Worm (Caenorhabditis elegans) whole organism, early embryonic: ENCODE results near the gene gln-3.

Source experiments
- B0310.2 ChIP-seq: sonication (generic microtip); optimal IDR thresholded peaks from 2 replicates; lab custom pipeline; 2016; ENCODE audit warnings: mild to moderate bottlenecking, missing genetic modification characterization, missing compliant biosample characterization
- F13C5.2 ChIP-seq: sonication (generic microtip); optimal IDR thresholded peaks from 2 replicates; lab custom pipeline; 2017; ENCODE audit warnings: mild to moderate bottlenecking, missing genetic modification characterization, inconsistent platforms, missing compliant biosample characterization
- aly-1 ChIP-seq: sonication (generic microtip); optimal IDR thresholded peaks from 2 replicates; lab custom pipeline; 2016; ENCODE audit warnings: missing genetic modification characterization, missing compliant biosample characterization
- ama-1 ChIP-seq: fragments of 150-350 bp; optimal IDR thresholded peaks from 2 replicates; lab custom pipeline; 2014
- ceh-13 ChIP-seq: fragments of 200-800 bp; sonication (Bioruptor generic); optimal IDR thresholded peaks from 2 replicates; lab custom pipeline; 2018; ENCODE audit warnings: mild to moderate bottlenecking, missing genetic modification characterization, missing compliant biosample characterization
- ceh-36 ChIP-seq: sonication (generic microtip); optimal IDR thresholded peaks from 2 replicates; lab custom pipeline; 2016; ENCODE audit warnings: missing genetic modification characterization, inconsistent platforms, missing compliant biosample characterization
- ets-7 ChIP-seq: sonication (generic microtip); optimal IDR thresholded peaks from 2 replicates; lab custom pipeline; 2016; ENCODE audit warnings: missing genotype, missing genetic modification characterization, missing compliant biosample characterization
- flt-1 ChIP-seq: fragments of 200-800 bp; sonication (Bioruptor generic); IDR thresholded peaks from 2 replicates; pipeline ENCODE4 v1.3.6; 2022; ENCODE audit warnings: missing genetic modification characterization, missing compliant biosample characterization
- hmbx-1 ChIP-seq: sonication (generic microtip); optimal IDR thresholded peaks from 2 replicates; lab custom pipeline; 2016; ENCODE audit warnings: mild to moderate bottlenecking, missing genetic modification characterization, missing compliant biosample characterization
- hmg-4 ChIP-seq: fragments of 200-800 bp; sonication (Bioruptor generic); optimal IDR thresholded peaks from 2 replicates; lab custom pipeline; 2018; ENCODE audit warnings: mild to moderate bottlenecking, missing genetic modification characterization, missing compliant biosample characterization
- hnd-1 ChIP-seq: sonication (generic microtip); optimal IDR thresholded peaks from 2 replicates; lab custom pipeline; 2016; ENCODE audit warnings: missing genetic modification characterization, missing compliant biosample characterization
- pes-1 ChIP-seq: fragments of 200-800 bp; sonication (Bioruptor generic); IDR thresholded peaks from 2 replicates; pipeline ENCODE4 v1.3.6; 2022; ENCODE audit warnings: missing genetic modification reagents, missing genetic modification characterization, missing compliant biosample characterization
- scrt-1 ChIP-seq: fragments of 200-800 bp; sonication (Bioruptor generic); IDR thresholded peaks from 2 replicates; pipeline ENCODE4 v1.3.6; 2022; ENCODE audit warnings: missing genetic modification characterization, missing compliant biosample characterization
- sea-1 ChIP-seq: fragments of 200-800 bp; sonication (Bioruptor generic); conservative IDR thresholded peaks from 2 replicates; pipeline ENCODE4 v1.3.6; 2022; ENCODE audit warnings: missing genetic modification characterization, missing compliant biosample characterization
- tbx-11 ChIP-seq: fragments of 200-800 bp; sonication (Bioruptor generic); IDR thresholded peaks from 2 replicates; pipeline ENCODE4 v1.3.6; 2022; ENCODE audit warnings: missing genetic modification characterization, missing compliant biosample characterization
- tbx-37 ChIP-seq: fragments of 200-800 bp; sonication (Bioruptor generic); conservative IDR thresholded peaks from 2 replicates; pipeline ENCODE4 v1.3.6; 2022; ENCODE audit warnings: missing genetic modification reagents, missing genetic modification characterization, missing compliant biosample characterization
- tra-4 ChIP-seq: sonication (generic microtip); optimal IDR thresholded peaks from 2 replicates; lab custom pipeline; 2017; ENCODE audit warnings: missing genetic modification characterization, missing compliant biosample characterization

The gln-3 gene

DNA sequence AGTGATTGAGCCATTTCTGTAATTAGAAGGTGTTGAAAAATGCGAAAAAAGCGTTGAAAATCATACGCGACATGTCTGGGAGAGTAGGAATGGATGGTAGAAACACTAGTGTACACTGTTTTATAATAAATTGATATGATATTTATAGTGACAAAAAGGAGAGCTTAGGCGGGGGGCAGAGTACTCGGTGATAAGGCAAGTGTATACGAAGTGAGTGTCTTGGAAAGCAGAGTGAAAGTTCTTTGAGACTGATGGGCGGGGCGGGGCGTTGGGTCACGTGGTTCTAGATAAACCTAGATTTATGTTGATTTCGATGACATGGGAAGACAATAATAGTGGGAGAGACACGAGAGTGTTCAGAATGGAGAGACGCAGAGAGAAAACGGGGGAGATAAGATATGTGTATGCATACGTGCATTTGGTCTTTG, at the start of gene gln-3:
Gene gln-3, minus strand, starts transcription at position 73 of the 428 bp plus-strand sequence.
- TF ChIP-seq ama-1 (lab: Kevin White, UChicago) (no peak), ceh-36 (tag; lab: Kevin White, UChicago) (no peak), ets-7 (tag; lab: Kevin White, UChicago) (no peak), sea-1 (GFP tag; lab: Robert Waterston, UW) (no peak)

DNA sequence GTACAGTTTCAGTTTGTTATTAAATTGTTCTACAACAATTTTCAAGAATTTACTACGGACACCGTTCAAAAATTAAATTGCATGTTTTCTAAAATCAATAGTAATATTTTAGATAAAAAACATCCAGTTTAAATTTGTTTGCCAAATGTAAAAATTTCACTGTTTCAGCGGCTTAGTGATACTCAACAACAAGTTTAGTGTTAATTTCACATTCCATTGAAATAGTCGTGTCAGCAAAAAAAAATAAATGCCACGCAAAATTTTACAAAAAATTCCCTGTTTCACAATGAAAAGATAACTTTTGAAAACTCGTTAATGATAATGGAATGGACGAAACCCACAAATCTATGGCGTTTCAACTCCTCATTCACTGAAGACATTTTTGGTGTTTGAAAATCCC, 45.7 kb upstream of the gln-3 start:
- TF ChIP-seq ets-7 (tag; lab: Kevin White, UChicago) = no peak
- no peak for TF ChIP-seq B0310.2
- no peak for TF ChIP-seq hmbx-1 (tag; lab: Kevin White, UChicago)
- no peak for TF ChIP-seq scrt-1
- no peak for TF ChIP-seq hnd-1 (tag; lab: Kevin White, UChicago)
- no peak for TF ChIP-seq flt-1 (GFP tag; lab: Robert Waterston, UW)
- TF ChIP-seq pes-1 = no peak
- no peak for TF ChIP-seq tbx-37 (GFP tag; lab: Robert Waterston, UW)
- no peak for TF ChIP-seq sea-1 (GFP tag; lab: Robert Waterston, UW)
- no peak for TF ChIP-seq ceh-13
- no peak for TF ChIP-seq ama-1 (lab: Kevin White, UChicago)
- TF ChIP-seq F13C5.2 (tag; lab: Kevin White, UChicago) = no peak
- TF ChIP-seq tra-4 = no peak
- TF ChIP-seq tbx-11 (GFP tag; lab: Robert Waterston, UW) = no peak
- TF ChIP-seq ceh-36 (tag; lab: Kevin White, UChicago) = no peak

DNA sequence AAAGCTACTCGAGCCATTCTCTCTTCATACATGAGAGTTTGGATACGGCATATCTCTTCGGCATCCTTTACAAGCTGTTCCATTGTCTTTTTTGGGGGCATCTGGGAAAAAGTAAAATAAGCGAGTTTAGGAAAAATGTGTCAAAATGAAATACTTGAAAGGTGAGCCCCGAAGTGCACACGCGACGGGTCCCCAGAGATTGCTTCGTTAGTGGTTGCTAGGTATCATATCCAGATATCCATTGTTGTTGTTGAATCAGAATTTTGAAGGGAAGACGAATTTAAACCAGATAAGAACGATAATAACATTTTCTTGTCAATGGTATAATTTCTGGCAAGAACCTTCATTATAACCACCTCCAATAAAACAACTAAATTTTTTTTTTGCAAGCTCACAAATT, 40.4 kb upstream of the gln-3 start, which contains the start of gene H25K10.2:
Gene H25K10.2, minus strand, starts transcription at position 101 of the 400 bp plus-strand sequence.
- TF ChIP-seq tra-4 (no peak), aly-1 (tag; lab: Kevin White, UChicago) (no peak), hmbx-1 (tag; lab: Kevin White, UChicago) (no peak), sea-1 (GFP tag; lab: Robert Waterston, UW) (no peak), ama-1 (lab: Kevin White, UChicago) (no peak), ets-7 (tag; lab: Kevin White, UChicago) (no peak), F13C5.2 (tag; lab: Kevin White, UChicago) (no peak), scrt-1 (no peak), hnd-1 (tag; lab: Kevin White, UChicago) (no peak), tbx-37 (GFP tag; lab: Robert Waterston, UW) (no peak), hmg-4 (GFP tag; lab: Kevin White, UChicago) (no peak), pes-1 (no peak), ceh-36 (tag; lab: Kevin White, UChicago) (no peak), ceh-13 (no peak), tbx-11 (GFP tag; lab: Robert Waterston, UW) (no peak), flt-1 (GFP tag; lab: Robert Waterston, UW) (no peak)

DNA sequence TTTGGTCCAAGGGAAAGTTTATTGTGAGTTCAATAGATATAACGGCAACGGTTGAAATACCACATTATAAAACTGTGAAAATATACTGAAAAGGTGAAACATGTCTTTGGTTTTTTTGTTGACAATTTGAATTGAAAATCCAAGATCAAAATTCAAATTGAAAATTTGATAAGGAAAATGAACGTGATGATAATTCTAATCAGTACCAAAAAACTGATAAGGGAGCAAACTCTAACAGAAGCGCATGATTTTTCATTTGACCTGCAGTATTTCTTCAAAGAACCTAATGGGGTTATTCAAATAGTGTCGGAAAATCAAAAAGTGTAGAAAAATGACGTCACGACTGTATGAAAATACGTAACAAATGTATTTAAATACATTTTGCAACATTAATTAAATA, 32.9 kb upstream of the gln-3 start:
- TF ChIP-seq flt-1 (GFP tag; lab: Robert Waterston, UW) = no peak
- no peak for TF ChIP-seq ama-1 (lab: Kevin White, UChicago)
- no peak for TF ChIP-seq tra-4
- TF ChIP-seq B0310.2 = no peak
- TF ChIP-seq tbx-11 (GFP tag; lab: Robert Waterston, UW) = no peak
- TF ChIP-seq hmbx-1 (tag; lab: Kevin White, UChicago) = no peak
- TF ChIP-seq scrt-1 = no peak
- TF ChIP-seq ets-7 (tag; lab: Kevin White, UChicago) = no peak
- no peak for TF ChIP-seq hmg-4 (GFP tag; lab: Kevin White, UChicago)
- TF ChIP-seq sea-1 (GFP tag; lab: Robert Waterston, UW) = no peak
- no peak for TF ChIP-seq F13C5.2 (tag; lab: Kevin White, UChicago)
- no peak for TF ChIP-seq pes-1
- no peak for TF ChIP-seq ceh-36 (tag; lab: Kevin White, UChicago)

DNA sequence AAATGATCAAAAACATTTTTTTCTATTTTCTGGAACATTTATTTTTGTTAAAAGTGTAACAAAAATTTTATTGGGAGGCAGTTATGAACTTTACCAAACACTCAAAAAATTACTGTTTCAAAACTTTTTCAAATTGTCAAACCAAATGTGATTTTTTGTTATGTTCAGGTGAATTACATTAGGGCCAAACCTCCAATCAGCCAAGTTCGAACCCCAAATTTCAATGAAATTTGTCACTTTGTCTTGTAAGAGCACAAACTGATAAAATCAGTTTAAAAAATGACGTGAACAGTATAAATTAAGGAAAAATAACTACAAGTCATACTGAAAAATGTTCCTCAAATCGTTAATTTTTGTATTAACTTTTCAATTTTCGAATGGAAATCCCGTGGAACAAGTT, 31.6 kb upstream of the gln-3 start, which contains the start of gene H25K10.1:
Gene H25K10.1, plus strand, starts transcription at position 301 of the 400 bp plus-strand sequence.
- TF ChIP-seq pes-1 = no peak
- no peak for TF ChIP-seq aly-1 (tag; lab: Kevin White, UChicago)
- TF ChIP-seq tbx-37 (GFP tag; lab: Robert Waterston, UW) = no peak
- no peak for TF ChIP-seq hmg-4 (GFP tag; lab: Kevin White, UChicago)
- no peak for TF ChIP-seq F13C5.2 (tag; lab: Kevin White, UChicago)
- no peak for TF ChIP-seq ceh-36 (tag; lab: Kevin White, UChicago)
- no peak for TF ChIP-seq ama-1 (lab: Kevin White, UChicago)
- no peak for TF ChIP-seq hmbx-1 (tag; lab: Kevin White, UChicago)
- no peak for TF ChIP-seq ets-7 (tag; lab: Kevin White, UChicago)
- no peak for TF ChIP-seq scrt-1
- no peak for TF ChIP-seq ceh-13
- no peak for TF ChIP-seq B0310.2
- no peak for TF ChIP-seq flt-1 (GFP tag; lab: Robert Waterston, UW)
- no peak for TF ChIP-seq sea-1 (GFP tag; lab: Robert Waterston, UW)
- TF ChIP-seq tbx-11 (GFP tag; lab: Robert Waterston, UW) = no peak
- TF ChIP-seq hnd-1 (tag; lab: Kevin White, UChicago) = no peak

DNA sequence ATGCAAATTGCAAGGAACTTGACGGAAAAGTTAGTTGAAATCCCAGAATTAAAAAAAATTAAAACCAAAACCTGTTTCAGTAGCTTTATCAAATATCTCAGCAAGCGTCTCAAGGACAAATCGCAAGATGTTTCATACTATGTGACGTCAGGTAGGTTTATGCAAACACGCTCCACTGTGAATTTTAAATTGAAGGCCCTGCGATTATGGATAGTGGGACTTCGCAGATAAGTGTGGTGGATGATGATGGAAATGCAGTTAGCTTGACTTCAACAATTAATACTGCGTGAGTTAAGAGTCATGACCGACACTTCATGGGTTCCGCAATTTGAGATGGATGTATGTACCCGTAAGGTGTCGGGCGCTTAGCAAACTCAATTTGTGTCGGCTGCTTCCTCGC, 29.4 kb upstream of the gln-3 start:
- no peak for TF ChIP-seq ceh-36 (tag; lab: Kevin White, UChicago)
- no peak for TF ChIP-seq ceh-13
- no peak for TF ChIP-seq F13C5.2 (tag; lab: Kevin White, UChicago)
- TF ChIP-seq hmbx-1 (tag; lab: Kevin White, UChicago) = no peak

DNA sequence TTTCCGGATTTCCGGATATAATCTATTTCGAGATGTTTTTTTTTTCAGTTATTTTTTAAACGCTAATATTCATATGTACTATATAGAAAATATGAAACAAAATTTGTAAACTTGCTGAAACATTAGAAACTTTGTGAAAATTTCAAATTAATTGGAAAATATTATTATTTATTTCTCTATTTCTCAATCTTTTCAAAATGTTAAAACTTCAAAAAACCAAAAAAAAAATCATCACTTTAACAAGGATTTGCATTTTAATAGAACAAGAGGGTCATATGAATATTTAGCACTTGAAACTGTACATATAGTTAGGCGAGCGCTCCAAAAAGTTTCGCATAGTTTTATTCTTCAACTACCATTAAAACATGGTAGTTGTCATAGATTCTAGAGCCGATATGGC, 26.2 kb upstream of the gln-3 start, which contains the start of gene Y7A9A.1:
Gene Y7A9A.1, plus strand, starts transcription at position 301 of the 400 bp plus-strand sequence.
- TF ChIP-seq sea-1 (GFP tag; lab: Robert Waterston, UW) = no peak
- no peak for TF ChIP-seq ceh-36 (tag; lab: Kevin White, UChicago)
- TF ChIP-seq tra-4 = no peak
- TF ChIP-seq ama-1 (lab: Kevin White, UChicago) = no peak
- TF ChIP-seq ceh-13 = no peak
- TF ChIP-seq tbx-11 (GFP tag; lab: Robert Waterston, UW) = no peak
- TF ChIP-seq aly-1 (tag; lab: Kevin White, UChicago) = no peak
- TF ChIP-seq flt-1 (GFP tag; lab: Robert Waterston, UW) = no peak
- no peak for TF ChIP-seq hnd-1 (tag; lab: Kevin White, UChicago)
- TF ChIP-seq hmbx-1 (tag; lab: Kevin White, UChicago) = no peak
- TF ChIP-seq hmg-4 (GFP tag; lab: Kevin White, UChicago) = no peak
- TF ChIP-seq ets-7 (tag; lab: Kevin White, UChicago) = no peak
- TF ChIP-seq tbx-37 (GFP tag; lab: Robert Waterston, UW) = no peak
- no peak for TF ChIP-seq pes-1
